Worm (Caenorhabditis elegans): Measurements from ENCODE around the gene F22B8.3.

ce11 chrV:16071167-16071566, 19.6 kb upstream of the F22B8.3 start, which contains the start of gene nhr-176:
- TF ChIP-seq nhr-25 (tag; optimal IDR thresholded peaks at IDR 0.05) (no peak), nhr-6 (tag; optimal IDR thresholded peaks at IDR 0.05) (no peak), nhr-11 (tag; optimal IDR thresholded peaks at IDR 0.05) (no peak)

Measured in whole organism, L2 larva.